Worm (Caenorhabditis elegans): Measurements from ENCODE around the gene algn-1.

DNA sequence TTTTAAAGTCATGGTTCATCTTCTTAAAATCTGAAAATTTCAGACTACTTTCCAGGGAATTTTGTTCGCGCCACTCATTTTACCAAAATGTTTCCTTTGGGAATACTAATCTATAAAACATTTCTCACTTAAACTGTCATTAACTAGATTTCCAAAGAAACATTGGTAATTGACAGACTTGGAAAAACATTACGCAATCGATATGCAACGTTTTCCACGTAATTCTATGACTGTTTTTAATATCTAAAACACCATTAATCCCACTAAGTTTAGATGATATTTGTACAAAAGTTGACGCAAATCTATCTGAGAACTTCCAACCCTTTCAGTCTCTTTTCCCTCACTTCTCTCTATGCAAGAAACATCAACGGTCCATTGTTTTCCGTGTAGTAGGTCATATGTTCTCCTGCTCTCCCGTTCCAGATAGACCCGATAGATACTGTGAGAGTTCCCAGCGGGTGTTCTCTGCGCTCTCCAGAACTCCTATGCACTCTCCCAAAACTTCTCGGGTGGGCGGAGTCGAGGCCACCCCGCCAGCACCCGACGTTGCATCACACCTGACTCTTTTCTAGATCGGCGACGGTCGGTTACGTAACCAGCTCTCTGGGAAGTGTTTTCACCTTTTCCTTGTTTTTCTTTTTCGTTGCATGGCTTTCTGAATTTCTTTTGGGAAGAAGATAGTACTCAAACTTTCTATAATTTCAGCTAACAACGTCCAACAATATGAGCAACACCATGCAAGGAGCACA, 18.5 kb downstream of the algn-1 start, which contains the start of gene zip-8:
- TF ChIP-seq egl-27 (tag; optimal IDR thresholded peaks at IDR 0.05) (no peak), tbx-2 (tag; optimal IDR thresholded peaks at IDR 0.05) (no peak), ceh-82 (tag; optimal IDR thresholded peaks at IDR 0.05) (no peak), sptf-1 (tag; optimal IDR thresholded peaks at IDR 0.05) (no peak), lir-3 (tag; optimal IDR thresholded peaks at IDR 0.05; ENCODE audit: poor library complexity) (no peak), lsy-2 (tag; optimal IDR thresholded peaks at IDR 0.05) (no peak), nhr-20 (tag; optimal IDR thresholded peaks at IDR 0.05) (no peak), snpc-4 (tag; optimal IDR thresholded peaks at IDR 0.05) (no peak)

Data from whole organism, L1 larva.